Fruit fly (Drosophila melanogaster) whole organism, embryonic: ENCODE data around the gene kek6.

Source experiments
- Antp ChIP-seq: fragments of 200-800 bp; sonication (Bioruptor generic); optimal IDR thresholded peaks from 3 replicates; lab custom pipeline; 2016; ENCODE audit warnings: missing biosample characterization, missing genetic modification characterization
- Atf-2 ChIP-seq: fragments of 200-800 bp; sonication (Bioruptor generic); optimal IDR thresholded peaks from 2 replicates; lab custom pipeline; 2016; ENCODE audit warnings: missing biosample characterization, missing genetic modification characterization
- CG10147 ChIP-seq: fragments of 200-800 bp; sonication (Bioruptor generic); optimal IDR thresholded peaks from 2 replicates; lab custom pipeline; 2019; ENCODE audit warnings: missing biosample characterization, mild to moderate bottlenecking, missing genetic modification characterization, moderate library complexity
- CG10654 ChIP-seq: fragments of 200-800 bp; sonication (Bioruptor generic); optimal IDR thresholded peaks from 2 replicates; lab custom pipeline; 2016; ENCODE audit warnings: missing biosample characterization, missing genetic modification characterization
- CG11398 ChIP-seq: fragments of 200-800 bp; sonication (Bioruptor generic); optimal IDR thresholded peaks from 2 replicates; lab custom pipeline; 2016; ENCODE audit warnings: missing biosample characterization, missing genetic modification characterization
- CG12659 ChIP-seq: fragments of 200-800 bp; sonication (Bioruptor generic); optimal IDR thresholded peaks from 3 replicates; lab custom pipeline; 2017; ENCODE audit warnings: mild to moderate bottlenecking, missing biosample characterization, missing genetic modification reagents, missing genetic modification characterization
- CG13624 ChIP-seq: fragments of 200-800 bp; sonication (Bioruptor generic); optimal IDR thresholded peaks from 2 replicates; lab custom pipeline; 2016; ENCODE audit warnings: missing biosample characterization, missing genetic modification characterization
- CG14667 ChIP-seq: fragments of 200-800 bp; sonication (Bioruptor generic); IDR thresholded peaks from 2 replicates; pipeline ENCODE4 v1.3.6; 2022; ENCODE audit warnings: missing biosample characterization, missing genetic modification characterization
- CG14710 ChIP-seq: fragments of 200-800 bp; sonication (Bioruptor generic); optimal IDR thresholded peaks from 3 replicates; lab custom pipeline; 2019; ENCODE audit warnings: missing biosample characterization, mild to moderate bottlenecking, missing genetic modification characterization, moderate library complexity
- CG15073 ChIP-seq: fragments of 200-800 bp; sonication (Bioruptor generic); optimal IDR thresholded peaks from 2 replicates; lab custom pipeline; 2016; ENCODE audit warnings: missing biosample characterization, missing genetic modification characterization
- CG1647 ChIP-seq: fragments of 200-800 bp; sonication (Bioruptor generic); optimal IDR thresholded peaks from 3 replicates; lab custom pipeline; 2016; ENCODE audit warnings: missing biosample characterization, missing genetic modification characterization
- CG17612 ChIP-seq: fragments of 200-800 bp; sonication (Bioruptor generic); IDR thresholded peaks from 2 replicates; pipeline ENCODE4 v1.3.6; 2022; ENCODE audit warnings: missing biosample characterization, missing genetic modification characterization
- CG2129 ChIP-seq: fragments of 200-800 bp; sonication (Bioruptor generic); IDR thresholded peaks from 2 replicates; pipeline ENCODE4 v1.3.6; 2022; ENCODE audit warnings: missing biosample characterization, missing genetic modification characterization; ENCODE audit not compliant: partially characterized antibody
- CG2202 ChIP-seq: fragments of 200-800 bp; sonication (Bioruptor generic); optimal IDR thresholded peaks from 2 replicates; lab custom pipeline; 2018; ENCODE audit warnings: missing biosample characterization, mild to moderate bottlenecking, missing genetic modification characterization
- CG32772 ChIP-seq: fragments of 200-800 bp; sonication (Bioruptor generic); IDR thresholded peaks from 2 replicates; pipeline ENCODE4 v1.3.6; 2022; ENCODE audit warnings: missing biosample characterization, missing genetic modification characterization
- CG3995 ChIP-seq: fragments of 200-800 bp; sonication (Bioruptor generic); optimal IDR thresholded peaks from 3 replicates; lab custom pipeline; 2016; ENCODE audit warnings: missing biosample characterization, missing genetic modification characterization
- CG7745 ChIP-seq: fragments of 200-800 bp; sonication (Bioruptor generic); optimal IDR thresholded peaks from 2 replicates; lab custom pipeline; 2018; ENCODE audit warnings: missing biosample characterization, mild to moderate bottlenecking, missing genetic modification characterization, moderate library complexity
- CG7963 ChIP-seq: fragments of 200-800 bp; sonication (Bioruptor generic); IDR thresholded peaks from 3 replicates; pipeline ENCODE4 v1.3.6; 2022; ENCODE audit warnings: missing biosample characterization, missing genetic modification characterization; ENCODE audit not compliant: partially characterized antibody
- CG9215 ChIP-seq: fragments of 200-800 bp; sonication (Bioruptor generic); IDR thresholded peaks from 2 replicates; pipeline ENCODE4 v1.3.6; 2022; ENCODE audit warnings: missing biosample characterization, missing genetic modification characterization
- H15 ChIP-seq: fragments of 200-800 bp; sonication (Bioruptor generic); IDR thresholded peaks from 3 replicates; pipeline ENCODE4 v1.3.6; 2022; ENCODE audit warnings: missing biosample characterization, missing genetic modification characterization
- HLH4C ChIP-seq: fragments of 200-800 bp; sonication (Bioruptor generic); IDR thresholded peaks from 3 replicates; pipeline ENCODE4 v1.3.6; 2022; ENCODE audit warnings: missing biosample characterization, missing genetic modification characterization; ENCODE audit not compliant: partially characterized antibody
- Kr ChIP-seq: fragments of 200-800 bp; sonication (Bioruptor generic); optimal IDR thresholded peaks from 2 replicates; lab custom pipeline; 2017; ENCODE audit warnings: missing biosample characterization, mild to moderate bottlenecking, missing genetic modification characterization
- Lim3 ChIP-seq: fragments of 200-800 bp; sonication (Bioruptor generic); IDR thresholded peaks from 2 replicates; pipeline ENCODE4 v1.3.6; 2022; ENCODE audit warnings: missing biosample characterization, missing genetic modification characterization
- Med ChIP-seq: fragments of 200-800 bp; sonication (Bioruptor generic); peaks from one replicate; lab custom pipeline; 2016; ENCODE audit warnings: missing biosample characterization, missing genetic modification characterization, mild to moderate bottlenecking, inconsistent platforms, moderate library complexity
- Rx ChIP-seq: fragments of 200-800 bp; sonication (Bioruptor generic); IDR thresholded peaks from 2 replicates; pipeline ENCODE4 v1.3.6; 2022; ENCODE audit warnings: missing biosample characterization, missing genetic modification characterization
- Stat92E ChIP-seq, 3 experiments: fragments of >200 bp in 2 of 3; fragments of 200-800 bp in 1 of 3; sonication (Bioruptor generic) in 1 of 3; optimal IDR thresholded peaks; 2 replicates each; lab custom pipeline; 2017 to 2019; ENCODE audit warnings: missing biosample characterization in 3 of 3, missing genetic modification characterization in 3 of 3, mild to moderate bottlenecking in 1 of 3, moderate library complexity in 1 of 3
- TFAM ChIP-seq: fragments of 200-800 bp; sonication (Bioruptor generic); optimal IDR thresholded peaks from 2 replicates; lab custom pipeline; 2017; ENCODE audit warnings: missing biosample characterization, missing genetic modification characterization, inconsistent platforms
- Vsx1 ChIP-seq: fragments of 200-800 bp; sonication (Bioruptor generic); optimal IDR thresholded peaks from 2 replicates; lab custom pipeline; 2017; ENCODE audit warnings: missing biosample characterization, mild to moderate bottlenecking, missing genetic modification characterization, missing genetic modification reagents
- abd-A ChIP-seq: fragments of 200-800 bp; sonication (Bioruptor generic); optimal IDR thresholded peaks from 3 replicates; lab custom pipeline; 2019; ENCODE audit warnings: missing biosample characterization, mild to moderate bottlenecking, missing genetic modification characterization, moderate library complexity
- ato ChIP-seq: fragments of 200-800 bp; sonication (Bioruptor generic); IDR thresholded peaks from 2 replicates; pipeline ENCODE4 v1.3.6; 2022; ENCODE audit warnings: missing biosample characterization, missing genetic modification characterization; ENCODE audit not compliant: partially characterized antibody
- bab2 ChIP-seq: fragments of 200-800 bp; sonication (Bioruptor generic); optimal IDR thresholded peaks from 2 replicates; lab custom pipeline; 2016; ENCODE audit warnings: missing biosample characterization, missing genetic modification characterization
- croc ChIP-seq: fragments of 200-800 bp; sonication (Bioruptor generic); conservative IDR thresholded peaks from 3 replicates; pipeline ENCODE4 v1.3.6; 2022; ENCODE audit warnings: missing biosample characterization, missing genetic modification characterization
- cwo ChIP-seq: fragments of 200-800 bp; sonication (Bioruptor generic); optimal IDR thresholded peaks from 3 replicates; lab custom pipeline; 2017; ENCODE audit warnings: missing biosample characterization, missing genetic modification characterization, mild to moderate bottlenecking, moderate library complexity, missing genetic modification reagents
- danr ChIP-seq: fragments of 200-800 bp; sonication (Bioruptor generic); IDR thresholded peaks from 2 replicates; pipeline ENCODE4 v1.3.6; 2022; ENCODE audit warnings: missing biosample characterization, missing genetic modification characterization
- fu2 ChIP-seq: fragments of 200-800 bp; sonication (Bioruptor generic); optimal IDR thresholded peaks from 2 replicates; lab custom pipeline; 2016; ENCODE audit warnings: missing biosample characterization, missing genetic modification characterization
- grau ChIP-seq: fragments of 200-800 bp; optimal IDR thresholded peaks from 3 replicates; lab custom pipeline; 2019; ENCODE audit warnings: missing biosample characterization, mild to moderate bottlenecking, missing genetic modification characterization, moderate library complexity
- hkb ChIP-seq, 2 experiments: fragments of 200-800 bp in 1 of 2; fragments of >200 bp in 1 of 2; sonication (Bioruptor generic) in 1 of 2; IDR thresholded peaks in 1 of 2; optimal IDR thresholded peaks in 1 of 2; 2 replicates each; pipeline versions ENCODE4 v1.3.6 to Lab custom; 2017 to 2022; ENCODE audit warnings: missing biosample characterization in 1 of 2, missing genetic modification characterization in 1 of 2
- kni ChIP-seq: fragments of 200-800 bp; sonication (Bioruptor generic); optimal IDR thresholded peaks from 3 replicates; lab custom pipeline; 2017; ENCODE audit warnings: mild to moderate bottlenecking, missing biosample characterization, missing genetic modification reagents, missing genetic modification characterization
- maf-S ChIP-seq: fragments of 200-800 bp; sonication (Bioruptor generic); optimal IDR thresholded peaks from 2 replicates; lab custom pipeline; 2016; ENCODE audit warnings: missing biosample characterization, missing genetic modification characterization
- mam ChIP-seq: fragments of 200-800 bp; sonication (Bioruptor generic); optimal IDR thresholded peaks from 3 replicates; lab custom pipeline; 2016; ENCODE audit warnings: missing biosample characterization, missing genetic modification characterization
- mld ChIP-seq: fragments of 200-800 bp; sonication (Bioruptor generic); IDR thresholded peaks from 3 replicates; pipeline ENCODE4 v1.3.6; 2022; ENCODE audit warnings: missing biosample characterization, missing genetic modification characterization; ENCODE audit not compliant: partially characterized antibody
- nom ChIP-seq: fragments of 200-800 bp; sonication (Bioruptor generic); optimal IDR thresholded peaks from 2 replicates; lab custom pipeline; 2017; ENCODE audit warnings: missing biosample characterization, missing genetic modification characterization, mild to moderate bottlenecking, moderate library complexity, missing genetic modification reagents
- org-1 ChIP-seq: fragments of 200-800 bp; sonication (Bioruptor generic); optimal IDR thresholded peaks from 2 replicates; lab custom pipeline; 2017; ENCODE audit warnings: missing biosample characterization, missing genetic modification characterization
- pfk ChIP-seq: fragments of 200-800 bp; sonication (Bioruptor generic); optimal IDR thresholded peaks from 2 replicates; lab custom pipeline; 2018; ENCODE audit warnings: missing biosample characterization, mild to moderate bottlenecking, missing genetic modification characterization, moderate library complexity
- pnt ChIP-seq: fragments of 200-800 bp; sonication (Bioruptor generic); optimal IDR thresholded peaks from 3 replicates; lab custom pipeline; 2016; ENCODE audit warnings: missing biosample characterization, missing genetic modification characterization
- pzg ChIP-seq: fragments of 200-800 bp; sonication (Bioruptor generic); optimal IDR thresholded peaks from 3 replicates; lab custom pipeline; 2018; ENCODE audit warnings: missing biosample characterization, mild to moderate bottlenecking, missing genetic modification characterization, moderate library complexity
- tup ChIP-seq: fragments of 200-800 bp; sonication (Bioruptor generic); optimal IDR thresholded peaks from 2 replicates; lab custom pipeline; 2016; ENCODE audit warnings: missing biosample characterization, mild to moderate bottlenecking, missing genetic modification characterization, moderate library complexity
- wor ChIP-seq: fragments of 200-800 bp; sonication (Bioruptor generic); IDR thresholded peaks from 2 replicates; pipeline ENCODE4 v1.3.6; 2022; ENCODE audit warnings: missing biosample characterization, missing genetic modification characterization

kek6 gene

dm6 chr3R:31688671-31689642 lies 67.0 kb downstream of the kek6 start (continued):
- no peak for TF ChIP-seq tup
- no peak for TF ChIP-seq H15 (GFP tag; lab: Robert Waterston, UW)
- no peak for TF ChIP-seq TFAM (GFP tag; lab: Kevin White, UChicago)
- TF ChIP-seq CG12659, result peak; percentile 9
- TF ChIP-seq danr, result no peak
- no peak for TF ChIP-seq CG14667 (GFP tag; lab: Robert Waterston, UW)
- TF ChIP-seq pfk (GFP tag; lab: Kevin White, UChicago), result peak; percentile 7
- TF ChIP-seq Atf-2 (GFP tag; lab: Kevin White, UChicago), result no peak
- TF ChIP-seq hkb (optimal IDR thresholded peaks at IDR 0.05; lab: Kevin White, UChicago), result no peak
- 0 out of 2 replicates have a peak, but pooled peaks have one; percentile 28 for TF ChIP-seq hkb (GFP tag; IDR thresholded peaks at IDR 0.05; lab: Robert Waterston, UW)
- TF ChIP-seq Stat92E (GFP tag; optimal IDR thresholded peaks at IDR 0.05; lab: Kevin White, UChicago), result no peak
- TF ChIP-seq CG32772 (GFP tag; lab: Robert Waterston, UW), result no peak
- no peak for TF ChIP-seq pnt (GFP tag; lab: Kevin White, UChicago)
- no peak for TF ChIP-seq CG13624 (GFP tag; lab: Kevin White, UChicago)
- no peak for TF ChIP-seq Med (GFP tag; lab: Kevin White, UChicago)
- TF ChIP-seq CG2129 (GFP tag; lab: Robert Waterston, UW), result no peak
- TF ChIP-seq Vsx1 (GFP tag; lab: Kevin White, UChicago), result no peak
- no peak for TF ChIP-seq CG9215 (GFP tag; lab: Robert Waterston, UW)
- no peak for TF ChIP-seq mld
- TF ChIP-seq grau (tag; lab: Kevin White, UChicago), result peak; percentile 64
- no peak for TF ChIP-seq wor
- no peak for TF ChIP-seq CG10654 (GFP tag; lab: Kevin White, UChicago)
- no peak for TF ChIP-seq CG17612
- TF ChIP-seq Antp (GFP tag; lab: Kevin White, UChicago), result no peak
- no peak for TF ChIP-seq Lim3 (GFP tag; lab: Robert Waterston, UW)
- no peak for TF ChIP-seq bab2 (GFP tag; lab: Kevin White, UChicago)
- TF ChIP-seq pzg, result no peak
- TF ChIP-seq nom (GFP tag; lab: Kevin White, UChicago), result peak; percentile 50
- TF ChIP-seq mam (GFP tag; lab: Kevin White, UChicago), result no peak
- no peak for TF ChIP-seq CG10147
- no peak for TF ChIP-seq cwo (GFP tag; lab: Kevin White, UChicago)
- TF ChIP-seq CG15073, result no peak
- TF ChIP-seq fu2 (GFP tag; lab: Kevin White, UChicago), result no peak
- no peak for TF ChIP-seq CG2202 (tag; lab: Kevin White, UChicago)
- no peak for TF ChIP-seq abd-A (tag; lab: Kevin White, UChicago)
- TF ChIP-seq org-1, result no peak
- no peak for TF ChIP-seq croc (GFP tag; lab: Robert Waterston, UW)
- TF ChIP-seq Rx, result no peak
- no peak for TF ChIP-seq CG14710 (tag; lab: Kevin White, UChicago)
- TF ChIP-seq ato, result no peak
- no peak for TF ChIP-seq maf-S (GFP tag; lab: Kevin White, UChicago)
- TF ChIP-seq CG7963 (GFP tag; lab: Robert Waterston, UW), result no peak
- no peak for TF ChIP-seq CG3995 (GFP tag; lab: Kevin White, UChicago)
- no peak for TF ChIP-seq HLH4C (GFP tag; lab: Robert Waterston, UW)
- TF ChIP-seq Kr (GFP tag; lab: Kevin White, UChicago), result peak; percentile 90
- TF ChIP-seq CG11398, result no peak
- TF ChIP-seq CG1647 (GFP tag; lab: Kevin White, UChicago), result no peak
- peak; percentile 16 for TF ChIP-seq CG7745 (tag; lab: Kevin White, UChicago)
- TF ChIP-seq kni, result peak; percentile 74
